Fruit fly (Drosophila melanogaster): ENCODE measurements around the gene daed.

The daed gene

dm6 chr2L:2171366-2172078 is 44.6 kb downstream of the daed start:
- TF ChIP-seq sd (tag; optimal IDR thresholded peaks at IDR 0.05): peak; percentile 88
- TF ChIP-seq CG17568 (GFP tag; optimal IDR thresholded peaks at IDR 0.05): peak; percentile 7
- TF ChIP-seq Poxn (GFP tag; IDR thresholded peaks at IDR 0.05): peak; percentile 22; the same call in 1 of the 2 replicates
- no peak for TF ChIP-seq CG6175 (GFP tag; IDR thresholded peaks at IDR 0.05)
- no peak for TF ChIP-seq CG31388 (GFP tag; optimal IDR thresholded peaks at IDR 0.05)
- peak; percentile 63 for TF ChIP-seq cwo (GFP tag; optimal IDR thresholded peaks at IDR 0.05)
- TF ChIP-seq luna (GFP tag; optimal IDR thresholded peaks at IDR 0.05): no peak
- no peak for TF ChIP-seq esg (GFP tag; conservative IDR thresholded peaks at IDR 0.05)
- no peak for TF ChIP-seq CG17612 (GFP tag; IDR thresholded peaks at IDR 0.05)
- peak; percentile 76 for TF ChIP-seq CG34376 (GFP tag; optimal IDR thresholded peaks at IDR 0.05)
- TF ChIP-seq ATbp (GFP tag; optimal IDR thresholded peaks at IDR 0.05): peak; percentile 25
- TF ChIP-seq NK7.1 (GFP tag; optimal IDR thresholded peaks at IDR 0.05): no peak
- no peak for TF ChIP-seq Lhr (GFP tag; optimal IDR thresholded peaks at IDR 0.05)
- peak; percentile 87 for TF ChIP-seq sug (tag; optimal IDR thresholded peaks at IDR 0.05)
- peak; percentile 14 for TF ChIP-seq CG17385 (GFP tag; optimal IDR thresholded peaks at IDR 0.05)
- TF ChIP-seq wdn (GFP tag; IDR thresholded peaks at IDR 0.05): no peak
- no peak for TF ChIP-seq CG4617 (GFP tag; optimal IDR thresholded peaks at IDR 0.05; ENCODE audit: borderline replicate concordance)
- TF ChIP-seq Hand (GFP tag; optimal IDR thresholded peaks at IDR 0.05): peak; percentile 42
- TF ChIP-seq rib (GFP tag; IDR thresholded peaks at IDR 0.05): 0 out of 2 replicates have a peak, but pooled peaks have one; percentile 29
- peak; percentile 10 for TF ChIP-seq CoRest (tag; optimal IDR thresholded peaks at IDR 0.05)
- no peak for TF ChIP-seq YL-1 (GFP tag; optimal IDR thresholded peaks at IDR 0.05)
- TF ChIP-seq BtbVII (GFP tag; optimal IDR thresholded peaks at IDR 0.05): no peak
- peak; percentile 83 for TF ChIP-seq lab (GFP tag; optimal IDR thresholded peaks at IDR 0.05)
- TF ChIP-seq Med (GFP tag): peak; percentile 6
- TF ChIP-seq HmgZ (tag; optimal IDR thresholded peaks at IDR 0.05): peak; percentile 29
- peak; percentile 43 for TF ChIP-seq Hmr (GFP tag; optimal IDR thresholded peaks at IDR 0.05)
- no peak for TF ChIP-seq CG2120 (GFP tag; optimal IDR thresholded peaks at IDR 0.05)
- TF ChIP-seq schlank (tag; optimal IDR thresholded peaks at IDR 0.05): peak; percentile 3
- TF ChIP-seq CG15514 (GFP tag; optimal IDR thresholded peaks at IDR 0.05): peak; percentile 26
- peak; percentile 71 for TF ChIP-seq CG10543 (GFP tag; optimal IDR thresholded peaks at IDR 0.05)
- peak; percentile 54 for TF ChIP-seq CG14441 (GFP tag; IDR thresholded peaks at IDR 0.05)
- no peak for TF ChIP-seq Oaz (GFP tag; IDR thresholded peaks at IDR 0.05)
- peak; percentile 13 for TF ChIP-seq CG3281 (GFP tag; optimal IDR thresholded peaks at IDR 0.05)
- no peak for TF ChIP-seq CG8089 (GFP tag; optimal IDR thresholded peaks at IDR 0.05)
- peak; percentile 44 for TF ChIP-seq salm (tag; optimal IDR thresholded peaks at IDR 0.05)
- peak; percentile 23 for TF ChIP-seq Hey (tag; optimal IDR thresholded peaks at IDR 0.05)
- TF ChIP-seq zen (tag; optimal IDR thresholded peaks at IDR 0.05): no peak
- no peak for TF ChIP-seq croc (GFP tag; conservative IDR thresholded peaks at IDR 0.05)
- TF ChIP-seq CG13775 (GFP tag; optimal IDR thresholded peaks at IDR 0.05): peak; percentile 14
- TF ChIP-seq CG16815 (GFP tag; optimal IDR thresholded peaks at IDR 0.05): no peak
- TF ChIP-seq Jarid2 (GFP tag; optimal IDR thresholded peaks at IDR 0.05): peak; percentile 19
- peak; percentile 20 for TF ChIP-seq D19A (tag; optimal IDR thresholded peaks at IDR 0.05)
- TF ChIP-seq Meics (GFP tag; optimal IDR thresholded peaks at IDR 0.05): peak; percentile 20
- TF ChIP-seq bsh (GFP tag; optimal IDR thresholded peaks at IDR 0.05): no peak
- peak; percentile 99 for TF ChIP-seq aop (GFP tag; IDR thresholded peaks at IDR 0.05)
- TF ChIP-seq wek (GFP tag; optimal IDR thresholded peaks at IDR 0.05): no peak
- TF ChIP-seq lbe (GFP tag; optimal IDR thresholded peaks at IDR 0.05): peak; percentile 35
- TF ChIP-seq crol (GFP tag; IDR thresholded peaks at IDR 0.05): peak; percentile 95
- 0 out of 2 replicates have a peak, but pooled peaks have one; percentile 15 for TF ChIP-seq Taf1 (GFP tag; IDR thresholded peaks at IDR 0.05)
